Worm (Caenorhabditis elegans): Measurements from ENCODE around the gene drl-1.

The drl-1 gene

DNA sequence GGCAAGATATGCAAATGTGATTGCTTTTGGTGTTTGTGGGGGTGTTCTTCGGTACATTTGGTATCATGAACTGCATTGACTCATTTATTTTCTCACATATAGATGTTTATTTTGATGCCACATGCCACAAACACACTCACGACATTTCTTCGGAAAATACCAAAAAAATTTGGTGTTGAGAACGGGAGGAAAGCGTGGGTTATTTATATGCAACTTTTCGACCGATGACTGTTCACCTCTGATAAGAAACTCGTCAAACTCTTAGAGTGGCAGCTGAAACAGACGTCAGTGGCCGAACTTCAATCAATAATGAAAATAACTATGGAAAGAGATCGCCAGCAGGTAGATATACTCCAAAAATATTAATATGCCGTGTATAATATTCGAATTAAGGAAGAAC lies 53.5 kb downstream of the drl-1 start:
- TF ChIP-seq T23F11.4 (GFP tag; optimal IDR thresholded peaks at IDR 0.05) (no peak), gmeb-2 (tag; optimal IDR thresholded peaks at IDR 0.05) (no peak), pqm-1 (tag; optimal IDR thresholded peaks at IDR 0.05) (no peak), ceh-48 (tag; optimal IDR thresholded peaks at IDR 0.05) (no peak), sox-4 (tag; optimal IDR thresholded peaks at IDR 0.05) (no peak), sox-2 (GFP tag; IDR thresholded peaks at IDR 0.05) (no peak), hlh-6 (tag; optimal IDR thresholded peaks at IDR 0.05) (no peak), ceh-18 (tag; optimal IDR thresholded peaks at IDR 0.05) (no peak), ceh-31 (tag; optimal IDR thresholded peaks at IDR 0.05) (no peak), ceh-19 (GFP tag; optimal IDR thresholded peaks at IDR 0.05) (no peak), dmd-4 (tag; optimal IDR thresholded peaks at IDR 0.05; ENCODE audit: borderline replicate concordance) (no peak), hlh-8 (tag; optimal IDR thresholded peaks at IDR 0.05) (no peak), npax-4 (tag; optimal IDR thresholded peaks at IDR 0.05) (no peak), pha-4 (tag; optimal IDR thresholded peaks at IDR 0.05) (no peak), ama-1 (optimal IDR thresholded peaks at IDR 0.05) (no peak)

DNA sequence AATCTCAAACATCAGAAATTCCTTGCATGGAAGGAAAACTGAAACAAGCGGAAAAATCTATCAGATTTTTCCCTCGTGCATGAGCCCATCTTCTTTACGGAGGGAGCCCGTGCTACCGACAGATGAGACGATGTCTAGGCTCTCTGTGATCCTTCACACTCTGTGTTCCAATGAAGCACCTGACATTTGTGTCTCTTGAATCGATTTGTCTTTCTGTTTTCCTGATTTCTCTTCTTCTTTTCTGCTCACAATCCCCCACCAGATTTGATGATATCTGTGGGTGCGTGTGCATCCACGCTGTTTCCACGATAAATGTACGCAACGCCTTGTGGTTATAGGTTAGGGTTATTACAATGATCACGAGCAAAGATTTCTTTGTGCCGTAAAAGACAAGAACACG lies 54.0 kb downstream of the drl-1 start:
- TF ChIP-seq K02D7.2 (tag; optimal IDR thresholded peaks at IDR 0.05) (no peak), C08G9.2 (tag; optimal IDR thresholded peaks at IDR 0.05) (no peak), unc-55 (GFP tag; optimal IDR thresholded peaks at IDR 0.05) (peak; percentile 68), ceh-22 (tag; optimal IDR thresholded peaks at IDR 0.05) (no peak), gmeb-2 (tag; optimal IDR thresholded peaks at IDR 0.05) (no peak), dmd-4 (tag; optimal IDR thresholded peaks at IDR 0.05; ENCODE audit: borderline replicate concordance) (no peak), ceh-19 (GFP tag; optimal IDR thresholded peaks at IDR 0.05) (no peak)

ce11 chrIV:379605-380004 lies 54.7 kb downstream of the drl-1 start:
- TF ChIP-seq ceh-30 (tag; optimal IDR thresholded peaks at IDR 0.05): no peak
- no peak for TF ChIP-seq ceh-45 (GFP tag; IDR thresholded peaks at IDR 0.05)
- no peak for TF ChIP-seq ref-2 (tag; optimal IDR thresholded peaks at IDR 0.05)
- TF ChIP-seq npax-4 (tag; optimal IDR thresholded peaks at IDR 0.05): no peak
- no peak for TF ChIP-seq C08G9.2 (tag; optimal IDR thresholded peaks at IDR 0.05)
- no peak for TF ChIP-seq hlh-6 (tag; optimal IDR thresholded peaks at IDR 0.05)
- TF ChIP-seq unc-55 (GFP tag; optimal IDR thresholded peaks at IDR 0.05): no peak
- no peak for TF ChIP-seq ceh-34 (tag; optimal IDR thresholded peaks at IDR 0.05)
- TF ChIP-seq K09A11.1 (tag; optimal IDR thresholded peaks at IDR 0.05; ENCODE audit: insufficient read depth): no peak
- no peak for TF ChIP-seq elt-2 (tag; optimal IDR thresholded peaks at IDR 0.05)
- no peak for TF ChIP-seq hlh-13 (GFP tag; optimal IDR thresholded peaks at IDR 0.05)
- TF ChIP-seq pha-2 (tag; optimal IDR thresholded peaks at IDR 0.05): no peak
- TF ChIP-seq pha-4 (tag; optimal IDR thresholded peaks at IDR 0.05): no peak
- no peak for TF ChIP-seq ahr-1 (tag; optimal IDR thresholded peaks at IDR 0.05)
- TF ChIP-seq ceh-2 (tag; optimal IDR thresholded peaks at IDR 0.05): no peak
- no peak for TF ChIP-seq gmeb-2 (tag; optimal IDR thresholded peaks at IDR 0.05)
- no peak for TF ChIP-seq ceh-14 (tag; optimal IDR thresholded peaks at IDR 0.05)
- TF ChIP-seq fkh-10 (GFP tag; optimal IDR thresholded peaks at IDR 0.05): no peak
- no peak for TF ChIP-seq F13H6.1 (tag; optimal IDR thresholded peaks at IDR 0.05)
- no peak for TF ChIP-seq elt-4 (tag; optimal IDR thresholded peaks at IDR 0.05)
